Fruit fly (Drosophila melanogaster) whole organism, prepupa: ENCODE data around the gene Adck5.

ENCODE experiments used
- Blimp-1 ChIP-seq: fragments of 200-800 bp; sonication (Bioruptor generic); optimal IDR thresholded peaks from 3 replicates; lab custom pipeline; 2017; ENCODE audit warnings: missing biosample characterization, missing genetic modification characterization, mild to moderate bottlenecking, moderate library complexity, missing genetic modification reagents
- CG10631 ChIP-seq: fragments of 200-800 bp; sonication (Bioruptor generic); optimal IDR thresholded peaks from 2 replicates; lab custom pipeline; 2016; ENCODE audit warnings: missing biosample characterization, missing genetic modification characterization
- CG10669 ChIP-seq: fragments of 200-800 bp; sonication (Bioruptor generic); optimal IDR thresholded peaks from 3 replicates; lab custom pipeline; 2018; ENCODE audit warnings: missing biosample characterization, mild to moderate bottlenecking, missing genetic modification characterization, moderate library complexity
- CG11294 ChIP-seq: fragments of 200-800 bp; sonication (Bioruptor generic); IDR thresholded peaks from 2 replicates; pipeline ENCODE4 v1.3.6; 2022; ENCODE audit warnings: missing biosample characterization, missing genetic modification characterization
- CG11902 ChIP-seq: fragments of 200-800 bp; sonication (Bioruptor generic); optimal IDR thresholded peaks from 3 replicates; lab custom pipeline; 2016; ENCODE audit warnings: missing biosample characterization, missing genetic modification characterization
- CG1621 ChIP-seq: fragments of 200-800 bp; sonication (Bioruptor generic); optimal IDR thresholded peaks from 3 replicates; lab custom pipeline; 2018; ENCODE audit warnings: missing biosample characterization, mild to moderate bottlenecking, missing genetic modification characterization
- CG16779 ChIP-seq: fragments of 200-800 bp; sonication (Bioruptor generic); optimal IDR thresholded peaks from 3 replicates; lab custom pipeline; 2017; ENCODE audit warnings: missing biosample characterization, mild to moderate bottlenecking, missing genetic modification characterization
- CG3032 ChIP-seq: fragments of 200-800 bp; optimal IDR thresholded peaks from 2 replicates; lab custom pipeline; 2019; ENCODE audit warnings: missing biosample characterization, mild to moderate bottlenecking, missing genetic modification characterization, moderate library complexity
- CG32006 ChIP-seq: fragments of 200-800 bp; sonication (Bioruptor generic); optimal IDR thresholded peaks from 3 replicates; lab custom pipeline; 2017; ENCODE audit warnings: missing biosample characterization, mild to moderate bottlenecking, missing genetic modification characterization
- CG34406 ChIP-seq: fragments of 200-800 bp; sonication (Bioruptor generic); optimal IDR thresholded peaks from 3 replicates; lab custom pipeline; 2016; ENCODE audit warnings: missing biosample characterization, missing genetic modification characterization
- CG3919 ChIP-seq: fragments of 200-800 bp; sonication (Bioruptor generic); optimal IDR thresholded peaks from 3 replicates; lab custom pipeline; 2016; ENCODE audit warnings: missing biosample characterization, missing genetic modification characterization
- CG6276 ChIP-seq: fragments of 200-800 bp; sonication (Bioruptor generic); optimal IDR thresholded peaks from 2 replicates; lab custom pipeline; 2017; ENCODE audit warnings: missing biosample characterization, mild to moderate bottlenecking, missing genetic modification characterization
- CG6808 ChIP-seq: fragments of 200-800 bp; sonication (Bioruptor generic); optimal IDR thresholded peaks from 3 replicates; lab custom pipeline; 2017; ENCODE audit warnings: missing biosample characterization, missing genetic modification characterization, mild to moderate bottlenecking, moderate library complexity, missing genetic modification reagents
- CG6854 ChIP-seq: fragments of 200-800 bp; sonication (Bioruptor generic); optimal IDR thresholded peaks from 2 replicates; lab custom pipeline; 2017; ENCODE audit warnings: missing biosample characterization, mild to moderate bottlenecking, missing genetic modification characterization
- CG7368 ChIP-seq: fragments of 200-800 bp; sonication (Bioruptor generic); optimal IDR thresholded peaks from 3 replicates; lab custom pipeline; 2016; ENCODE audit warnings: missing biosample characterization, missing genetic modification characterization
- CG8119 ChIP-seq: fragments of 200-800 bp; sonication (Bioruptor generic); IDR thresholded peaks from 3 replicates; pipeline ENCODE4 v1.3.6; 2022; ENCODE audit warnings: missing biosample characterization, missing genetic modification characterization
- CG8319 ChIP-seq: fragments of 200-800 bp; sonication (Bioruptor generic); optimal IDR thresholded peaks from 3 replicates; lab custom pipeline; 2016; ENCODE audit warnings: missing biosample characterization, missing genetic modification characterization
- Eip75B ChIP-seq: fragments of 200-800 bp; sonication (Bioruptor generic); optimal IDR thresholded peaks from 3 replicates; lab custom pipeline; 2016; ENCODE audit warnings: missing biosample characterization, missing genetic modification characterization
- Eip78C ChIP-seq: fragments of 200-800 bp; sonication (Bioruptor generic); peaks from one replicate; lab custom pipeline; 2016; ENCODE audit warnings: missing biosample characterization, missing genetic modification characterization
- Eip93F ChIP-seq: fragments of 200-800 bp; sonication (Bioruptor generic); optimal IDR thresholded peaks from 2 replicates; lab custom pipeline; 2016; ENCODE audit warnings: missing biosample characterization, mild to moderate bottlenecking, missing genetic modification characterization
- Hr38 ChIP-seq: sonication (Bioruptor generic); optimal IDR thresholded peaks from 2 replicates; lab custom pipeline; 2016; ENCODE audit warnings: missing biosample characterization, missing genetic modification characterization
- Lpt ChIP-seq: fragments of 200-800 bp; sonication (Bioruptor generic); optimal IDR thresholded peaks from 3 replicates; lab custom pipeline; 2016; ENCODE audit warnings: missing biosample characterization, missing genetic modification characterization
- Met ChIP-seq: fragments of 200-800 bp; sonication (Bioruptor generic); optimal IDR thresholded peaks from 3 replicates; lab custom pipeline; 2016; ENCODE audit warnings: missing biosample characterization, missing genetic modification characterization
- OdsH ChIP-seq: fragments of 200-800 bp; sonication (Bioruptor generic); optimal IDR thresholded peaks from 3 replicates; lab custom pipeline; 2016; ENCODE audit warnings: missing biosample characterization, missing genetic modification characterization
- Smox ChIP-seq: fragments of 200-800 bp; sonication (Bioruptor generic); optimal IDR thresholded peaks from 3 replicates; lab custom pipeline; 2016; ENCODE audit warnings: missing biosample characterization, missing genetic modification characterization
- Sox102F ChIP-seq: fragments of 200-800 bp; sonication (Bioruptor generic); optimal IDR thresholded peaks from 2 replicates; lab custom pipeline; 2016; ENCODE audit warnings: missing biosample characterization, mild to moderate bottlenecking, missing genetic modification characterization
- Sox14 ChIP-seq: fragments of 200-800 bp; sonication (Bioruptor generic); optimal IDR thresholded peaks from 3 replicates; lab custom pipeline; 2016; ENCODE audit warnings: missing biosample characterization, missing genetic modification characterization
- Sox15 ChIP-seq: fragments of 200-800 bp; sonication (Bioruptor generic); optimal IDR thresholded peaks from 3 replicates; lab custom pipeline; 2016; ENCODE audit warnings: missing biosample characterization, missing genetic modification characterization
- achi ChIP-seq: fragments of 200-800 bp; sonication (Bioruptor generic); optimal IDR thresholded peaks from 3 replicates; lab custom pipeline; 2016; ENCODE audit warnings: missing biosample characterization, missing genetic modification characterization
- acj6 ChIP-seq: fragments of 200-800 bp; sonication (Bioruptor generic); optimal IDR thresholded peaks from 3 replicates; lab custom pipeline; 2016; ENCODE audit warnings: missing biosample characterization, missing genetic modification characterization
- cyc ChIP-seq: fragments of 200-800 bp; sonication (Bioruptor generic); optimal IDR thresholded peaks from 3 replicates; lab custom pipeline; 2016; ENCODE audit warnings: missing biosample characterization, missing genetic modification characterization
- dsx ChIP-seq: fragments of 200-800 bp; optimal IDR thresholded peaks from 3 replicates; lab custom pipeline; 2019; ENCODE audit warnings: missing biosample characterization, mild to moderate bottlenecking, missing genetic modification characterization, moderate library complexity; ENCODE audit not compliant: poor library complexity, severe bottlenecking
- eg ChIP-seq: fragments of 200-800 bp; sonication (Bioruptor generic); IDR thresholded peaks from 3 replicates; pipeline ENCODE4 v1.3.6; 2022; ENCODE audit warnings: missing biosample characterization, missing genetic modification characterization
- fd59A ChIP-seq: fragments of 200-800 bp; sonication (Bioruptor generic); optimal IDR thresholded peaks from 2 replicates; lab custom pipeline; 2017; ENCODE audit warnings: missing biosample characterization, mild to moderate bottlenecking, missing genetic modification characterization, missing genetic modification reagents
- fd85E ChIP-seq: fragments of 200-800 bp; sonication (Bioruptor generic); optimal IDR thresholded peaks from 3 replicates; lab custom pipeline; 2016; ENCODE audit warnings: missing biosample characterization, missing genetic modification characterization
- fkh ChIP-seq: fragments of 200-800 bp; sonication (Bioruptor generic); optimal IDR thresholded peaks from 3 replicates; lab custom pipeline; 2017; ENCODE audit warnings: missing biosample characterization, mild to moderate bottlenecking, missing genetic modification characterization, moderate library complexity
- lz ChIP-seq: fragments of 200-800 bp; sonication (Bioruptor generic); optimal IDR thresholded peaks from 3 replicates; lab custom pipeline; 2016; ENCODE audit warnings: missing biosample characterization, missing genetic modification characterization
- salr ChIP-seq, 2 experiments: fragments of 200-800 bp; sonication (Bioruptor generic); optimal IDR thresholded peaks; 3 replicates each; lab custom pipeline; 2016 to 2018; ENCODE audit warnings: missing biosample characterization in 2 of 2, missing genetic modification characterization in 2 of 2, mild to moderate bottlenecking in 1 of 2
- spab ChIP-seq: fragments of 200-800 bp; sonication (Bioruptor generic); optimal IDR thresholded peaks from 2 replicates; lab custom pipeline; 2017; ENCODE audit warnings: missing biosample characterization, mild to moderate bottlenecking, missing genetic modification characterization, missing genetic modification reagents
- ss ChIP-seq, 2 experiments: fragments of 200-800 bp; sonication (Bioruptor generic); optimal IDR thresholded peaks; 2 replicates in 1 of 2; 3 replicates in 1 of 2; lab custom pipeline; 2017 to 2018; ENCODE audit warnings: mild to moderate bottlenecking in 2 of 2, missing biosample characterization in 2 of 2, missing genetic modification characterization in 2 of 2, moderate library complexity in 1 of 2
- svp ChIP-seq: fragments of 200-800 bp; sonication (Bioruptor generic); peaks from one replicate; lab custom pipeline; 2016; ENCODE audit warnings: missing biosample characterization, missing genetic modification characterization
- topi ChIP-seq: fragments of 200-800 bp; sonication (Bioruptor generic); optimal IDR thresholded peaks from 3 replicates; lab custom pipeline; 2016; ENCODE audit warnings: missing biosample characterization, missing genetic modification characterization
- vri ChIP-seq: fragments of 200-800 bp; sonication (Bioruptor generic); optimal IDR thresholded peaks from 3 replicates; lab custom pipeline; 2016; ENCODE audit warnings: missing biosample characterization, mild to moderate bottlenecking, missing genetic modification characterization

Adck5 gene

dm6 chr3L:11148478-11149251 is 21.0 kb upstream of the Adck5 start (continued):
- TF ChIP-seq CG6854 (GFP tag; lab: Kevin White, UChicago) (no peak), Smox (GFP tag; lab: Kevin White, UChicago) (no peak), CG1621 (tag; lab: Kevin White, UChicago) (peak; percentile 60), CG34406 (GFP tag; lab: Kevin White, UChicago) (peak; percentile 16), cyc (GFP tag; lab: Kevin White, UChicago) (no peak), ss (GFP tag; optimal IDR thresholded peaks at IDR 0.05; lab: Kevin White, UChicago) (peak; percentile 62 to 73), CG6276 (peak; percentile 69), Hr38 (GFP tag; lab: Kevin White, UChicago) (no peak), dsx (GFP tag; lab: Kevin White, UChicago) (peak; percentile 82), CG7368 (GFP tag; lab: Kevin White, UChicago) (peak; percentile 27), spab (GFP tag; lab: Kevin White, UChicago) (peak; percentile 76)
- TF ChIP-seq, all 60 proteins: peak for 37

- TF ChIP-seq OdsH (GFP tag; lab: Kevin White, UChicago) (no peak), CG11294 (GFP tag; lab: Robert Waterston, UW) (no peak), Eip78C (GFP tag; lab: Kevin White, UChicago) (peak; percentile 40), CG16779 (tag; lab: Kevin White, UChicago) (no peak), eg (no peak), Met (GFP tag; lab: Kevin White, UChicago) (peak; percentile 1), svp (GFP tag; lab: Kevin White, UChicago) (peak; percentile 54), ss (GFP tag; optimal IDR thresholded peaks at IDR 0.05; lab: Kevin White, UChicago) (no peak), CG6276 (peak; percentile 29), CG34406 (GFP tag; lab: Kevin White, UChicago) (no peak), fkh (peak; percentile 27), Blimp-1 (peak; percentile 99), achi (GFP tag; lab: Kevin White, UChicago) (peak; percentile 6), CG10669 (GFP tag; lab: Kevin White, UChicago) (no peak), Eip75B (peak; percentile 36), salr (GFP tag; optimal IDR thresholded peaks at IDR 0.05; lab: Kevin White, UChicago) (no peak)
- TF ChIP-seq, all 60 proteins: peak for 8
Measured at dm6 chr3L:11150735-11151287, 18.8 kb upstream of the Adck5 start, which contains the start of gene CG6216. Gene CG6216, minus strand, starts transcription at chr3L:11150785.

dm6 chr3L:11155380-11155779 is 14.2 kb upstream of the Adck5 start:
- TF ChIP-seq vri (GFP tag; lab: Kevin White, UChicago) (no peak), CG6276 (peak; percentile 62), acj6 (GFP tag; lab: Kevin White, UChicago) (peak; percentile 54), fd85E (GFP tag; lab: Kevin White, UChicago) (no peak), lz (GFP tag; lab: Kevin White, UChicago) (peak; percentile 20), Eip78C (GFP tag; lab: Kevin White, UChicago) (peak; percentile 87), CG11902 (GFP tag; lab: Kevin White, UChicago) (no peak), fkh (no peak), CG10631 (GFP tag; lab: Kevin White, UChicago) (peak; percentile 53), CG1621 (tag; lab: Kevin White, UChicago) (no peak), topi (GFP tag; lab: Kevin White, UChicago) (peak; percentile 16), CG8119 (GFP tag; lab: Robert Waterston, UW) (peak; percentile 82; the same call in 2 of the 3 replicates), fd59A (GFP tag; lab: Kevin White, UChicago) (no peak), cyc (GFP tag; lab: Kevin White, UChicago) (no peak), CG16779 (tag; lab: Kevin White, UChicago) (no peak), CG3032 (peak; percentile 5), Sox14 (GFP tag; lab: Kevin White, UChicago) (peak; percentile 9), dsx (GFP tag; lab: Kevin White, UChicago) (peak; percentile 5), CG8319 (no peak), CG6854 (GFP tag; lab: Kevin White, UChicago) (no peak), Smox (GFP tag; lab: Kevin White, UChicago) (peak; percentile 26), CG32006 (peak; percentile 70), Met (GFP tag; lab: Kevin White, UChicago) (peak; percentile 43), CG6808 (GFP tag; lab: Kevin White, UChicago) (peak; percentile 14), ss (GFP tag; optimal IDR thresholded peaks at IDR 0.05; lab: Kevin White, UChicago) (no peak), CG3919 (peak; percentile 41), Lpt (GFP tag; lab: Kevin White, UChicago) (no peak), Eip93F (GFP tag; lab: Kevin White, UChicago) (no peak), Sox102F (no peak), Sox15 (GFP tag; lab: Kevin White, UChicago) (no peak), Hr38 (GFP tag; lab: Kevin White, UChicago) (no peak)
